Fruit fly (Drosophila melanogaster): ENCODE measurements around the gene Tim17a2.

The Tim17a2 gene

dm6 chr3R:5286918-5287636, 24.6 kb upstream of the Tim17a2 start:
- TF ChIP-seq CG8319 (GFP tag; optimal IDR thresholded peaks at IDR 0.05) = no peak
- 0 out of 3 replicates have a peak, but pooled peaks have one; percentile 25 for TF ChIP-seq CG8119 (GFP tag; IDR thresholded peaks at IDR 0.05)
- no peak for TF ChIP-seq spab (GFP tag; optimal IDR thresholded peaks at IDR 0.05)
- TF ChIP-seq CG32006 (GFP tag; optimal IDR thresholded peaks at IDR 0.05) = no peak
- TF ChIP-seq CG10631 (GFP tag; optimal IDR thresholded peaks at IDR 0.05) = no peak
- no peak for TF ChIP-seq esn (GFP tag; optimal IDR thresholded peaks at IDR 0.05)
- peak; percentile 38 for TF ChIP-seq Lpt (GFP tag; optimal IDR thresholded peaks at IDR 0.05)
- TF ChIP-seq CG6808 (GFP tag; optimal IDR thresholded peaks at IDR 0.05) = no peak
- TF ChIP-seq svp (GFP tag) = peak; percentile 86
- no peak for TF ChIP-seq fd59A (GFP tag; optimal IDR thresholded peaks at IDR 0.05)

dm6 chr3R:5285937-5286336, 23.4 kb upstream of the Tim17a2 start:
- no peak for TF ChIP-seq Sox14 (GFP tag; optimal IDR thresholded peaks at IDR 0.05)
- no peak for TF ChIP-seq Sox102F (GFP tag; optimal IDR thresholded peaks at IDR 0.05)
- no peak for TF ChIP-seq achi (GFP tag; optimal IDR thresholded peaks at IDR 0.05)
- TF ChIP-seq CG1621 (tag; optimal IDR thresholded peaks at IDR 0.05) = no peak
- TF ChIP-seq CG31627 (GFP tag; optimal IDR thresholded peaks at IDR 0.05) = no peak
- TF ChIP-seq CG3919 (GFP tag; optimal IDR thresholded peaks at IDR 0.05) = no peak
- TF ChIP-seq Met (GFP tag; optimal IDR thresholded peaks at IDR 0.05) = no peak
- no peak for TF ChIP-seq CG11762 (GFP tag; optimal IDR thresholded peaks at IDR 0.05; ENCODE audit: insufficient read depth)
- TF ChIP-seq CG11294 (GFP tag; IDR thresholded peaks at IDR 0.05) = no peak
- no peak for TF ChIP-seq Eip78C (GFP tag)
- no peak for TF ChIP-seq CG6808 (GFP tag; optimal IDR thresholded peaks at IDR 0.05)
- TF ChIP-seq ss (GFP tag; optimal IDR thresholded peaks at IDR 0.05) = no peak
- TF ChIP-seq Ets96B (tag; optimal IDR thresholded peaks at IDR 0.05) = no peak
- no peak for TF ChIP-seq Eip75B (GFP tag; optimal IDR thresholded peaks at IDR 0.05)
- no peak for TF ChIP-seq cyc (GFP tag; optimal IDR thresholded peaks at IDR 0.05)
- TF ChIP-seq CG3032 (tag; optimal IDR thresholded peaks at IDR 0.05) = no peak
- no peak for TF ChIP-seq CG10669 (GFP tag; optimal IDR thresholded peaks at IDR 0.05)
- TF ChIP-seq CG15336 (GFP tag; IDR thresholded peaks at IDR 0.05) = no peak

- TF ChIP-seq Eip93F (GFP tag; optimal IDR thresholded peaks at IDR 0.05) (peak; percentile 65), CG8319 (GFP tag; optimal IDR thresholded peaks at IDR 0.05) (peak; percentile 80), fd85E (GFP tag; optimal IDR thresholded peaks at IDR 0.05) (peak; percentile 33), CG6792 (GFP tag; optimal IDR thresholded peaks at IDR 0.05) (peak; percentile 86), fkh (GFP tag; optimal IDR thresholded peaks at IDR 0.05) (peak; percentile 66), CG10669 (GFP tag; optimal IDR thresholded peaks at IDR 0.05) (peak; percentile 79), Eip78C (GFP tag) (peak; percentile 98), Blimp-1 (GFP tag; optimal IDR thresholded peaks at IDR 0.05) (peak; percentile 59), Gug (GFP tag; IDR thresholded peaks at IDR 0.05) (peak; percentile 80), Sox14 (GFP tag; optimal IDR thresholded peaks at IDR 0.05) (peak; percentile 91), spab (GFP tag; optimal IDR thresholded peaks at IDR 0.05) (peak; percentile 81), pdm3 (GFP tag; optimal IDR thresholded peaks at IDR 0.05) (peak; percentile 92), OdsH (GFP tag; optimal IDR thresholded peaks at IDR 0.05) (peak; percentile 92), CG16779 (tag; optimal IDR thresholded peaks at IDR 0.05) (peak; percentile 80), Hr4 (GFP tag; optimal IDR thresholded peaks at IDR 0.05) (peak; percentile 96), CG31627 (GFP tag; optimal IDR thresholded peaks at IDR 0.05) (peak; percentile 89), Sox15 (GFP tag; optimal IDR thresholded peaks at IDR 0.05) (peak; percentile 74), esn (GFP tag; optimal IDR thresholded peaks at IDR 0.05) (peak; percentile 92), Lpt (GFP tag; optimal IDR thresholded peaks at IDR 0.05) (peak; percentile 86), achi (GFP tag; optimal IDR thresholded peaks at IDR 0.05) (peak; percentile 88), CG6163 (GFP tag; IDR thresholded peaks at IDR 0.05) (peak; percentile 82), CG10631 (GFP tag; optimal IDR thresholded peaks at IDR 0.05) (peak; percentile 89), fd59A (GFP tag; optimal IDR thresholded peaks at IDR 0.05) (peak; percentile 77), CG6276 (GFP tag; optimal IDR thresholded peaks at IDR 0.05) (peak; percentile 91), salr (GFP tag; optimal IDR thresholded peaks at IDR 0.05) (peak; percentile 66 to 91), lz (GFP tag; optimal IDR thresholded peaks at IDR 0.05) (peak; percentile 89), cyc (GFP tag; optimal IDR thresholded peaks at IDR 0.05) (peak; percentile 88), dsx (GFP tag; optimal IDR thresholded peaks at IDR 0.05; ENCODE audit: poor library complexity, severe bottlenecking) (peak; percentile 68), CG4318 (GFP tag; optimal IDR thresholded peaks at IDR 0.05) (peak; percentile 92), Sox102F (GFP tag; optimal IDR thresholded peaks at IDR 0.05) (peak; percentile 84), CG11294 (GFP tag; IDR thresholded peaks at IDR 0.05) (peak; percentile 76), CG15336 (GFP tag; IDR thresholded peaks at IDR 0.05) (peak; percentile 85)
These were observed 21.0 kb upstream of the Tim17a2 start for dm6 chr3R:5283360-5283963.
